Fruit fly (Drosophila melanogaster) whole organism, adult: ENCODE data around the gene CG4998.

ENCODE experiments used
- CG11617 ChIP-seq: fragments of 200-800 bp; sonication (Bioruptor generic); optimal IDR thresholded peaks from 2 replicates; lab custom pipeline; 2017; ENCODE audit warnings: mild to moderate bottlenecking, missing biosample characterization, missing genetic modification reagents, missing genetic modification characterization
- CG12768 ChIP-seq: fragments of 200-800 bp; sonication (Bioruptor generic); optimal IDR thresholded peaks from 2 replicates; lab custom pipeline; 2017; ENCODE audit warnings: missing biosample characterization, missing genetic modification characterization, mild to moderate bottlenecking, moderate library complexity, missing genetic modification reagents
- CG14711 ChIP-seq: fragments of 200-800 bp; sonication (Bioruptor generic); optimal IDR thresholded peaks from 2 replicates; lab custom pipeline; 2018; ENCODE audit warnings: missing biosample characterization, mild to moderate bottlenecking, missing genetic modification characterization, moderate library complexity
- CG1620 ChIP-seq: fragments of 200-800 bp; sonication (Bioruptor generic); optimal IDR thresholded peaks from 2 replicates; lab custom pipeline; 2016; ENCODE audit warnings: missing biosample characterization, missing genetic modification characterization
- CG33017 ChIP-seq: fragments of 200-800 bp; sonication (Bioruptor generic); optimal IDR thresholded peaks from 2 replicates; lab custom pipeline; 2018; ENCODE audit warnings: missing biosample characterization, mild to moderate bottlenecking, missing genetic modification characterization, moderate library complexity
- CG5204 ChIP-seq: fragments of 200-800 bp; sonication (Bioruptor generic); optimal IDR thresholded peaks from 2 replicates; lab custom pipeline; 2016; ENCODE audit warnings: missing biosample characterization, missing genetic modification characterization
- CG7045 ChIP-seq: fragments of 200-800 bp; sonication (Bioruptor generic); optimal IDR thresholded peaks from 2 replicates; lab custom pipeline; 2017; ENCODE audit warnings: missing biosample characterization, mild to moderate bottlenecking, missing genetic modification characterization
- CG7101 ChIP-seq: fragments of 200-800 bp; sonication (Bioruptor generic); optimal IDR thresholded peaks from 2 replicates; lab custom pipeline; 2018; ENCODE audit warnings: missing biosample characterization, mild to moderate bottlenecking, missing genetic modification characterization, moderate library complexity
- Clk ChIP-seq: fragments of 200-800 bp; sonication (Bioruptor generic); optimal IDR thresholded peaks from 2 replicates; lab custom pipeline; 2017; ENCODE audit warnings: missing biosample characterization, missing genetic modification characterization
- Crg-1 ChIP-seq: fragments of 200-800 bp; sonication (Bioruptor generic); optimal IDR thresholded peaks from 2 replicates; lab custom pipeline; 2016; ENCODE audit warnings: missing biosample characterization, missing genetic modification characterization
- Hr96 ChIP-seq: fragments of 200-800 bp; sonication (Bioruptor generic); optimal IDR thresholded peaks from 2 replicates; lab custom pipeline; 2016; ENCODE audit warnings: missing biosample characterization, missing genetic modification characterization
- Mnt ChIP-seq: fragments of 200-800 bp; sonication (Bioruptor generic); optimal IDR thresholded peaks from 2 replicates; lab custom pipeline; 2016; ENCODE audit warnings: missing biosample characterization, mild to moderate bottlenecking, missing genetic modification characterization
- bab1 ChIP-seq: fragments of 200-800 bp; sonication (Bioruptor generic); optimal IDR thresholded peaks from 3 replicates; lab custom pipeline; 2019; ENCODE audit warnings: missing biosample characterization, mild to moderate bottlenecking, missing genetic modification characterization, moderate library complexity
- cic ChIP-seq: fragments of 200-800 bp; sonication (Bioruptor generic); optimal IDR thresholded peaks from 2 replicates; lab custom pipeline; 2017; ENCODE audit warnings: missing biosample characterization, mild to moderate bottlenecking, missing genetic modification characterization, moderate library complexity
- cnc ChIP-seq, 2 experiments: fragments of >200 bp; optimal IDR thresholded peaks; 2 replicates each; lab custom pipeline; 2017
- kay ChIP-seq: fragments of 200-800 bp; sonication (Bioruptor generic); peaks from one replicate; lab custom pipeline; 2016; ENCODE audit warnings: missing biosample characterization, missing genetic modification characterization, borderline replicate concordance
- ovo ChIP-seq: fragments of 200-800 bp; sonication (Bioruptor generic); optimal IDR thresholded peaks from 2 replicates; lab custom pipeline; 2016; ENCODE audit warnings: missing biosample characterization, missing genetic modification characterization
- pad ChIP-seq: fragments of 200-800 bp; sonication (Bioruptor generic); optimal IDR thresholded peaks from 3 replicates; lab custom pipeline; 2017; ENCODE audit warnings: missing biosample characterization, missing genetic modification characterization, mild to moderate bottlenecking, moderate library complexity, missing genetic modification reagents
- tj ChIP-seq: fragments of 200-800 bp; sonication (Bioruptor generic); optimal IDR thresholded peaks from 3 replicates; lab custom pipeline; 2017; ENCODE audit warnings: missing biosample characterization, mild to moderate bottlenecking, missing genetic modification characterization, moderate library complexity
- toe ChIP-seq: fragments of 200-800 bp; sonication (Bioruptor generic); optimal IDR thresholded peaks from 2 replicates; lab custom pipeline; 2016; ENCODE audit warnings: missing biosample characterization, missing genetic modification characterization

CG4998 gene

dm6 chr3L:16319399-16319906 is 19.4 kb upstream of the CG4998 start, which contains the start of the genes CG13041 and CG13060:
TSS of gene CG13041 (minus strand) at chr3L:16319526.
TSS of gene CG13060 (plus strand) at chr3L:16319856.
- TF ChIP-seq Hr96 (GFP tag; lab: Kevin White, UChicago) (no peak), ovo (GFP tag; lab: Kevin White, UChicago) (no peak), Mnt (GFP tag; lab: Kevin White, UChicago) (no peak), Crg-1 (GFP tag; lab: Kevin White, UChicago) (no peak), CG11617 (GFP tag; lab: Kevin White, UChicago) (no peak), CG33017 (tag; lab: Kevin White, UChicago) (no peak), cic (GFP tag; lab: Kevin White, UChicago) (no peak), toe (GFP tag; lab: Kevin White, UChicago) (no peak), tj (GFP tag; lab: Kevin White, UChicago) (no peak), CG7101 (tag; lab: Kevin White, UChicago) (no peak), CG7045 (no peak), Clk (no peak), cnc (optimal IDR thresholded peaks at IDR 0.05; lab: Kevin White, UChicago) (no peak), bab1 (GFP tag; lab: Kevin White, UChicago) (no peak), CG14711 (tag; lab: Kevin White, UChicago) (no peak), CG1620 (GFP tag; lab: Kevin White, UChicago) (no peak), CG5204 (no peak)

- TF ChIP-seq CG1620 (GFP tag; lab: Kevin White, UChicago) (no peak), ovo (GFP tag; lab: Kevin White, UChicago) (no peak), CG33017 (tag; lab: Kevin White, UChicago) (no peak), Hr96 (GFP tag; lab: Kevin White, UChicago) (no peak)
Observed at dm6 chr3L:16321172-16321571, 17.6 kb upstream of the CG4998 start, which contains the start of gene CG42718. TSS of gene CG42718 (minus strand) at chr3L:16321272.

- TF ChIP-seq kay (no peak), bab1 (GFP tag; lab: Kevin White, UChicago) (no peak), Clk (no peak), Mnt (GFP tag; lab: Kevin White, UChicago) (no peak), CG12768 (no peak), CG1620 (GFP tag; lab: Kevin White, UChicago) (no peak), tj (GFP tag; lab: Kevin White, UChicago) (no peak), cnc (optimal IDR thresholded peaks at IDR 0.05; lab: Kevin White, UChicago) (no peak)
Observed at dm6 chr3L:16323372-16323771, 15.4 kb upstream of the CG4998 start, which contains the start of gene CG13059. TSS of gene CG13059 (plus strand) at chr3L:16323672.

dm6 chr3L:16326657-16327056 is 12.1 kb upstream of the CG4998 start, which contains the start of the genes CG13040 and CG13039:
TSS of gene CG13040 (minus strand) at chr3L:16326757.
TSS of gene CG13039 (minus strand) at chr3L:16326762.
- TF ChIP-seq CG11617 (GFP tag; lab: Kevin White, UChicago) (no peak), CG5204 (no peak), Mnt (GFP tag; lab: Kevin White, UChicago) (no peak), ovo (GFP tag; lab: Kevin White, UChicago) (no peak), bab1 (GFP tag; lab: Kevin White, UChicago) (no peak), cic (GFP tag; lab: Kevin White, UChicago) (no peak), kay (no peak), CG1620 (GFP tag; lab: Kevin White, UChicago) (no peak), Clk (no peak), Crg-1 (GFP tag; lab: Kevin White, UChicago) (no peak), pad (no peak), tj (GFP tag; lab: Kevin White, UChicago) (no peak), Hr96 (GFP tag; lab: Kevin White, UChicago) (no peak), CG33017 (tag; lab: Kevin White, UChicago) (no peak), cnc (optimal IDR thresholded peaks at IDR 0.05; lab: Kevin White, UChicago) (no peak), CG7045 (no peak), CG7101 (tag; lab: Kevin White, UChicago) (no peak), CG14711 (tag; lab: Kevin White, UChicago) (no peak), CG12768 (no peak)

- no peak for TF ChIP-seq CG14711 (tag; lab: Kevin White, UChicago)
- no peak for TF ChIP-seq CG7101 (tag; lab: Kevin White, UChicago)
- no peak for TF ChIP-seq pad
- no peak for TF ChIP-seq ovo (GFP tag; lab: Kevin White, UChicago)
- no peak for TF ChIP-seq cnc (optimal IDR thresholded peaks at IDR 0.05; lab: Kevin White, UChicago)
- no peak for TF ChIP-seq Hr96 (GFP tag; lab: Kevin White, UChicago)
- no peak for TF ChIP-seq CG7045
- no peak for TF ChIP-seq CG33017 (tag; lab: Kevin White, UChicago)
- TF ChIP-seq Crg-1 (GFP tag; lab: Kevin White, UChicago), result no peak
- TF ChIP-seq CG11617 (GFP tag; lab: Kevin White, UChicago), result no peak
- TF ChIP-seq CG1620 (GFP tag; lab: Kevin White, UChicago), result no peak
- no peak for TF ChIP-seq tj (GFP tag; lab: Kevin White, UChicago)
- no peak for TF ChIP-seq cic (GFP tag; lab: Kevin White, UChicago)
- no peak for TF ChIP-seq kay
- no peak for TF ChIP-seq CG5204
Observed at dm6 chr3L:16327776-16328175, 11.0 kb upstream of the CG4998 start, which contains the start of gene CG13038. TSS of gene CG13038 (minus strand) at chr3L:16327893.

dm6 chr3L:16328207-16328891 is 10.5 kb upstream of the CG4998 start, which contains the start of gene CG13058:
TSS of gene CG13058 (plus strand) at chr3L:16328841.
- no peak for TF ChIP-seq CG7101 (tag; lab: Kevin White, UChicago)
- TF ChIP-seq ovo (GFP tag; lab: Kevin White, UChicago), result no peak
- TF ChIP-seq bab1 (GFP tag; lab: Kevin White, UChicago), result no peak
- TF ChIP-seq CG33017 (tag; lab: Kevin White, UChicago), result no peak
- no peak for TF ChIP-seq toe (GFP tag; lab: Kevin White, UChicago)
- no peak for TF ChIP-seq pad
- TF ChIP-seq tj (GFP tag; lab: Kevin White, UChicago), result no peak
- TF ChIP-seq Mnt (GFP tag; lab: Kevin White, UChicago), result no peak
